Worm (Caenorhabditis elegans): ENCODE results near the gene F41G4.8.

Gene F41G4.8

DNA sequence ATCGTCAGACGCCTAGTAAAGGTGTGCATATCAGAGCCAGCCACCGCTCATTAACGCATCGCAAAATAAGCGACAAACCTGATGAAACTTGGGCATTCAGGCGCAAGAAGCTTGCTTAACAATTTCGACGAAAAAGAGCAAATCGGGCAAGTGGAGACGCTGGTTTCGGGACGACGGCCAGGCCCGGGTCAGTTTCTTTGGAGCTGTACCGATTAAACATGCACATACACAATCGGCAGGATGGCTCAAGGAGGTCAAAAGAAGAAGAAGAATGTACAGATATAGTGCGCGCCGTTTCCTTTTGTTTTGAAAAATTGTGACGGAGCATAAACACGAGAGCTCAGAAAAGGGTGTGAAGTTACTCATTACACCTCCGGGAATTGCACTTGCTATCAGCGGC, 18.3 kb downstream of the F41G4.8 start:
- TF ChIP-seq skn-1 (tag; optimal IDR thresholded peaks at IDR 0.05), result no peak
- no peak for TF ChIP-seq ztf-4 (tag; optimal IDR thresholded peaks at IDR 0.05)
- no peak for TF ChIP-seq zag-1 (tag; optimal IDR thresholded peaks at IDR 0.05)
- no peak for TF ChIP-seq lin-35 (GFP tag; optimal IDR thresholded peaks at IDR 0.05)
- no peak for TF ChIP-seq mef-2 (tag; optimal IDR thresholded peaks at IDR 0.05)
- no peak for TF ChIP-seq ces-1 (GFP tag; optimal IDR thresholded peaks at IDR 0.05)
- TF ChIP-seq nhr-77 (tag; optimal IDR thresholded peaks at IDR 0.05), result no peak
- no peak for TF ChIP-seq hpl-2 (GFP tag; optimal IDR thresholded peaks at IDR 0.05)
- no peak for TF ChIP-seq lin-14 (GFP tag; optimal IDR thresholded peaks at IDR 0.05)
- TF ChIP-seq zip-4 (GFP tag; optimal IDR thresholded peaks at IDR 0.05), result no peak
- TF ChIP-seq lin-15B (tag; optimal IDR thresholded peaks at IDR 0.05), result no peak
- TF ChIP-seq fkh-4 (tag; optimal IDR thresholded peaks at IDR 0.05; ENCODE audit: borderline replicate concordance), result no peak
- TF ChIP-seq nhr-85 (tag), result no peak
- no peak for TF ChIP-seq ceh-88 (GFP tag; IDR thresholded peaks at IDR 0.05)
- TF ChIP-seq efl-3 (GFP tag; optimal IDR thresholded peaks at IDR 0.05), result no peak
- TF ChIP-seq Y116A8C.19 (tag; optimal IDR thresholded peaks at IDR 0.05; ENCODE audit: borderline replicate concordance), result no peak
- TF ChIP-seq egl-27 (tag; optimal IDR thresholded peaks at IDR 0.05), result no peak
- TF ChIP-seq unc-130 (tag; optimal IDR thresholded peaks at IDR 0.05), result no peak
- no peak for TF ChIP-seq ceh-82 (tag; optimal IDR thresholded peaks at IDR 0.05)
- no peak for TF ChIP-seq nhr-90 (tag; optimal IDR thresholded peaks at IDR 0.05; ENCODE audit: poor library complexity)

DNA sequence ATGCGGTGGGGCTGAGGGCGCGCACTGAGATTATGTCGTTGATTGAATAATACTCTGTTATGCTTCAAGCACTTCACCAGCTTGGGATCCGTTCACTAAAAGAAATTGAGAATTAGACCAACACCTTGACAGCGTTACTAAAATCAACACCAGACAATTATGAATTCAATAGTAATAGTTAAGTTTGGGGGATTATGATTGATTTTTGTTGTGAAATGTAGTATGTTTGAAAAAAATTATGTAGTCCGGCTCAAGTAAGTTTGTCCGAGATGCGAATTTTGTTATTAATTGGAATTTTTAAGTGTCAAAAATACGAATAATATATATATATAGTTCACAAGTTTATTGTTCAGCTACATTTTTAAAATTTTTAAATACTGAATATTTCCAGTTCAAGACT, 19.5 kb downstream of the F41G4.8 start, which contains the start of gene sto-5:
Gene sto-5, minus strand, starts transcription at position 101 of the 400 bp plus-strand sequence.
- TF ChIP-seq jun-1 (tag; optimal IDR thresholded peaks at IDR 0.05), result no peak

DNA sequence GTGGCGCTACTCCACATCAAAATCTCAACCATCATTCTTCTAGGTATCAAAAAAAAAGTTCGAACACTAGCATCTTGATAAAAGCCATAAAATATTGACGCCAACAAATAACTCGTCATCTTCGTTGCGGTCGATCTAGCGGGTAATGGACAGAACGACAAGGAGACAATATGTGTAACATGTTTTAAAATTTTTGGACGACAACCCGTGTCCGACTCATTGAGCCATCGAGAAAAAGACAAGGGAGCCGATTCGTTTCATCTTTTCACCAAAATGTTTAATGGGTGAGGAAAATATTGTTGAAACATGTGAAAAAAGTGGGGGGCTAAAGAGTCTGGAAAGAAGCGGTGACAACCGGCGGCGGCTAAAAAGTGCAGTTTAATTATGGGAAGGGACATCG, 23.3 kb downstream of the F41G4.8 start:
- TF ChIP-seq nhr-19 (GFP tag; conservative IDR thresholded peaks at IDR 0.05) (no peak), F16B12.6 (tag; optimal IDR thresholded peaks at IDR 0.05) (no peak), efl-3 (GFP tag; optimal IDR thresholded peaks at IDR 0.05) (no peak), egl-27 (tag; optimal IDR thresholded peaks at IDR 0.05) (no peak), isw-1 (GFP tag; IDR thresholded peaks at IDR 0.05) (no peak), C04F5.9 (tag; optimal IDR thresholded peaks at IDR 0.05) (no peak), fkh-10 (GFP tag; optimal IDR thresholded peaks at IDR 0.05) (no peak), vab-15 (tag; optimal IDR thresholded peaks at IDR 0.05) (no peak), grh-1 (GFP tag; IDR thresholded peaks at IDR 0.05) (no peak), elt-2 (tag; optimal IDR thresholded peaks at IDR 0.05) (no peak), nhr-71 (tag; optimal IDR thresholded peaks at IDR 0.05) (no peak), unc-130 (tag; optimal IDR thresholded peaks at IDR 0.05) (no peak), irx-1 (tag; optimal IDR thresholded peaks at IDR 0.05) (no peak), aly-2 (tag; optimal IDR thresholded peaks at IDR 0.05) (no peak), mef-2 (tag; optimal IDR thresholded peaks at IDR 0.05) (no peak)

DNA sequence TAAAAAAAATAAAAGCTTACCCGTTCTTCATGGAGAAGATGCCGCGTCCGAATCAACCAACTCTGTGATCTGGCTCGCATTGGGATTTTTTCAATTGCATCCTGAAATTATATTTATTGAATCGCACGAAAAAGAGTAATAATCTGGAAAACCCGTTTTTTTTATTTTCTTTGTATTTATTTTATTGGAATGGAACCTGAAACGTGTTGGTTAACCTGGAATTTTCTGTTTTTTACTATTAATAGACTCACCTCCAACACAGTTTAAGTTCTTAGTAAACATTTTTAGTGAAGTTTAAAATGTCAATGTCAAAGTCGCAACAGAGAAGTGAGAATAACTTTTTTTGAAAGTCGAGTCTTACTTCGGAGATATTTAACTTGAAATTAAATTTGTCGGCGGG, 26.6 kb downstream of the F41G4.8 start:
- TF ChIP-seq ceh-82 (tag; optimal IDR thresholded peaks at IDR 0.05), result no peak
- TF ChIP-seq efl-1 (optimal IDR thresholded peaks at IDR 0.05), result no peak
- peak in 1 of 2 experiments; percentile 56 for TF ChIP-seq efl-1 (GFP tag; optimal IDR thresholded peaks at IDR 0.05 in 1 of 2)

DNA sequence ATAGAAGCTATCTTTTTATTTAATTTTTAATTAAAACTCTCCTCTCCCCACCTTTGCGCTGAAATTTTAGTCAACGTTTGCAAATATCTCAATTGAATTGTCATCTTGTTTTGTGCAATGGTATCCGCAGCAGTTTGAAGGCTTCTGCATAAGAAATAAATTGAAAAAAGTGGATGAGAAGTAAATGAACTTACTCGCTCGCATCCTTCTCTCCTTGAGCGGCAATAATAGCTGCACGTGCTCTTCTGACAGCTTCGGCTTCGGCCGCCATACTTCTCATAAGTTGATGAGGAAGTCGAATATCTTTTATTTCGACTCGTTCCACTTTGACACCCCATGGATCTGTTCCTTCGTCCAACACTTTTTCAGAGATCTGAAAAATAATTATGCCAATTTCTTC, 28.0 kb downstream of the F41G4.8 start:
- TF ChIP-seq unc-30 (tag; optimal IDR thresholded peaks at IDR 0.05), result no peak
- no peak for TF ChIP-seq ceh-82 (tag; optimal IDR thresholded peaks at IDR 0.05)
- TF ChIP-seq fkh-10 (GFP tag; optimal IDR thresholded peaks at IDR 0.05), result peak; percentile 34
- no peak for TF ChIP-seq isw-1 (GFP tag; IDR thresholded peaks at IDR 0.05)
- peak; percentile 51 for TF ChIP-seq lin-14 (GFP tag; optimal IDR thresholded peaks at IDR 0.05)
